Worm (Caenorhabditis elegans) whole organism, late embryonic: ENCODE results near the gene str-217.

Experiments used
- C08G9.2 ChIP-seq: sonication (generic microtip); optimal IDR thresholded peaks from 2 replicates; lab custom pipeline; 2016; ENCODE audit warnings: mild to moderate bottlenecking, missing genetic modification characterization, moderate library complexity, missing compliant biosample characterization
- C38D4.7 ChIP-seq: fragments of 200-800 bp; sonication (Bioruptor generic); optimal IDR thresholded peaks from 2 replicates; lab custom pipeline; 2018; ENCODE audit warnings: mild to moderate bottlenecking, missing genetic modification characterization, moderate library complexity, missing compliant biosample characterization
- ahr-1 ChIP-seq: sonication (generic microtip); optimal IDR thresholded peaks from 2 replicates; lab custom pipeline; 2016; ENCODE audit warnings: missing genetic modification characterization, missing compliant biosample characterization
- ama-1 ChIP-seq: fragments of 150-350 bp; optimal IDR thresholded peaks from 2 replicates; lab custom pipeline; 2014
- ceh-2 ChIP-seq: sonication (generic microtip); optimal IDR thresholded peaks from 2 replicates; lab custom pipeline; 2016; ENCODE audit warnings: missing genotype, missing genetic modification characterization, missing compliant biosample characterization
- ceh-30 ChIP-seq: fragments of 150-350 bp; optimal IDR thresholded peaks from 2 replicates; lab custom pipeline; 2014; ENCODE audit warnings: missing biosample characterization, missing genetic modification characterization
- ceh-45 ChIP-seq: fragments of 200-800 bp; sonication (Bioruptor generic); IDR thresholded peaks from 2 replicates; pipeline ENCODE4 v1.3.6; 2022; ENCODE audit warnings: missing genetic modification reagents, missing genetic modification characterization, missing compliant biosample characterization
- ceh-48 ChIP-seq: sonication (generic microtip); optimal IDR thresholded peaks from 2 replicates; lab custom pipeline; 2016; ENCODE audit warnings: missing genetic modification characterization, inconsistent platforms, missing compliant biosample characterization
- ceh-9 ChIP-seq: sonication (generic microtip); optimal IDR thresholded peaks from 2 replicates; lab custom pipeline; 2016; ENCODE audit warnings: mild to moderate bottlenecking, missing genetic modification characterization, inconsistent platforms, missing compliant biosample characterization
- dve-1 ChIP-seq: sonication (generic microtip); optimal IDR thresholded peaks from 2 replicates; lab custom pipeline; 2017; ENCODE audit warnings: antibody characterized with exemption, mild to moderate bottlenecking, missing genetic modification characterization, missing compliant biosample characterization
- elt-2 ChIP-seq: sonication (generic microtip); optimal IDR thresholded peaks from 2 replicates; lab custom pipeline; 2016; ENCODE audit warnings: missing genetic modification reagents, missing genetic modification characterization, missing compliant biosample characterization
- elt-4 ChIP-seq: sonication (generic microtip); optimal IDR thresholded peaks from 2 replicates; lab custom pipeline; 2016; ENCODE audit warnings: missing genetic modification characterization, missing compliant biosample characterization
- ets-4 ChIP-seq: sonication (generic microtip); optimal IDR thresholded peaks from 2 replicates; lab custom pipeline; 2016; ENCODE audit warnings: missing genetic modification characterization, missing compliant biosample characterization
- fax-1 ChIP-seq: sonication (generic microtip); optimal IDR thresholded peaks from 2 replicates; lab custom pipeline; 2016; ENCODE audit warnings: missing genotype, missing genetic modification characterization, missing compliant biosample characterization
- fkh-10 ChIP-seq: fragments of 150-350 bp; optimal IDR thresholded peaks from 2 replicates; lab custom pipeline; 2014; ENCODE audit warnings: missing biosample characterization, missing genetic modification reagents, missing genetic modification characterization
- fkh-6 ChIP-seq: sonication (generic microtip); optimal IDR thresholded peaks from 2 replicates; lab custom pipeline; 2016; ENCODE audit warnings: missing genetic modification characterization, missing compliant biosample characterization
- gmeb-2 ChIP-seq: sonication (generic microtip); optimal IDR thresholded peaks from 2 replicates; lab custom pipeline; 2016; ENCODE audit warnings: missing genetic modification characterization, inconsistent platforms, missing compliant biosample characterization
- hlh-13 ChIP-seq: fragments of 200-800 bp; sonication (Bioruptor generic); optimal IDR thresholded peaks from 2 replicates; lab custom pipeline; 2018; ENCODE audit warnings: mild to moderate bottlenecking, missing genetic modification characterization, missing compliant biosample characterization
- hlh-30 ChIP-seq: sonication (generic microtip); optimal IDR thresholded peaks from 2 replicates; lab custom pipeline; 2017; ENCODE audit warnings: antibody characterized with exemption, missing genetic modification characterization, missing compliant biosample characterization; ENCODE audit not compliant: insufficient read depth
- hlh-8 ChIP-seq: sonication (generic microtip); optimal IDR thresholded peaks from 2 replicates; lab custom pipeline; 2016; ENCODE audit warnings: missing genotype, missing genetic modification characterization, missing compliant biosample characterization
- lim-6 ChIP-seq: sonication (generic microtip); optimal IDR thresholded peaks from 2 replicates; lab custom pipeline; 2016; ENCODE audit warnings: missing genetic modification characterization, missing compliant biosample characterization
- npax-4 ChIP-seq: sonication (generic microtip); optimal IDR thresholded peaks from 2 replicates; lab custom pipeline; 2016; ENCODE audit warnings: missing genetic modification characterization, missing compliant biosample characterization
- pag-3 ChIP-seq: sonication (generic microtip); optimal IDR thresholded peaks from 2 replicates; lab custom pipeline; 2016; ENCODE audit warnings: missing compliant biosample characterization, missing genetic modification characterization, borderline replicate concordance
- pax-1 ChIP-seq: fragments of 150-350 bp; optimal IDR thresholded peaks from 2 replicates; lab custom pipeline; 2014; ENCODE audit warnings: missing biosample characterization, missing genetic modification characterization
- pha-2 ChIP-seq: sonication (generic microtip); optimal IDR thresholded peaks from 2 replicates; lab custom pipeline; 2017; ENCODE audit warnings: mild to moderate bottlenecking, missing genetic modification characterization, missing compliant biosample characterization
- pqm-1 ChIP-seq: sonication (generic microtip); optimal IDR thresholded peaks from 2 replicates; lab custom pipeline; 2016; ENCODE audit warnings: missing genetic modification characterization, missing compliant biosample characterization
- rnt-1 ChIP-seq: sonication (generic microtip); optimal IDR thresholded peaks from 2 replicates; lab custom pipeline; 2016; ENCODE audit warnings: missing genetic modification characterization, missing compliant biosample characterization
- syd-9 ChIP-seq: sonication (generic microtip); optimal IDR thresholded peaks from 2 replicates; lab custom pipeline; 2016; ENCODE audit warnings: mild to moderate bottlenecking, missing genetic modification characterization, moderate library complexity, missing compliant biosample characterization
- tbx-2 ChIP-seq: sonication (generic microtip); optimal IDR thresholded peaks from 2 replicates; lab custom pipeline; 2016; ENCODE audit warnings: missing genetic modification characterization, missing compliant biosample characterization
- tbx-7 ChIP-seq: sonication (generic microtip); optimal IDR thresholded peaks from 2 replicates; lab custom pipeline; 2016; ENCODE audit warnings: missing genotype, missing genetic modification characterization, missing compliant biosample characterization
- unc-3 ChIP-seq, 2 experiments: fragments of 200-800 bp in 1 of 2; sonication (Bioruptor generic) in 1 of 2; sonication (generic microtip) in 1 of 2; conservative IDR thresholded peaks in 1 of 2; optimal IDR thresholded peaks in 1 of 2; 2 replicates each; pipeline versions ENCODE4 v1.3.6 to Lab custom; 2016 to 2022; ENCODE audit warnings: missing compliant biosample characterization in 2 of 2, missing genetic modification characterization in 2 of 2, missing genetic modification reagents in 1 of 2
- unc-42 ChIP-seq: sonication (generic microtip); optimal IDR thresholded peaks from 2 replicates; lab custom pipeline; 2016; ENCODE audit warnings: missing genotype, missing genetic modification characterization, missing compliant biosample characterization
- unc-86 ChIP-seq: sonication (generic microtip); optimal IDR thresholded peaks from 2 replicates; lab custom pipeline; 2016; ENCODE audit warnings: missing genetic modification characterization, missing compliant biosample characterization
- zip-5 ChIP-seq: sonication (generic microtip); optimal IDR thresholded peaks from 2 replicates; lab custom pipeline; 2016; ENCODE audit warnings: missing genetic modification characterization, missing compliant biosample characterization
- ztf-16 ChIP-seq: sonication (generic microtip); optimal IDR thresholded peaks from 2 replicates; lab custom pipeline; 2017; ENCODE audit warnings: missing genetic modification characterization, missing compliant biosample characterization

Gene str-217

ce11 chrV:17008302-17008701, 8.2 kb upstream of the str-217 start, which contains the start of gene sri-69:
sri-69 (minus strand) TSS chrV:17008402.
- TF ChIP-seq ceh-48 (tag; lab: Kevin White, UChicago) (no peak), pha-2 (tag; lab: Kevin White, UChicago) (no peak), elt-4 (no peak), hlh-13 (GFP tag; lab: Kevin White, UChicago) (no peak), zip-5 (tag; lab: Kevin White, UChicago) (no peak), ama-1 (lab: Kevin White, UChicago) (no peak), hlh-30 (tag; lab: Kevin White, UChicago) (no peak)
- TF ChIP-seq, all 69 proteins: peak for 0

ce11 chrV:17005189-17005588, 5.1 kb upstream of the str-217 start, which contains the start of gene srh-131:
srh-131 (plus strand) TSS chrV:17005489.
- no peak for TF ChIP-seq ceh-30 (tag; lab: Kevin White, UChicago)
- TF ChIP-seq gmeb-2 (tag; lab: Kevin White, UChicago), result no peak
- no peak for TF ChIP-seq rnt-1 (tag; lab: Kevin White, UChicago)

- TF ChIP-seq fkh-6 (no peak), ama-1 (lab: Kevin White, UChicago) (no peak), fax-1 (tag; lab: Kevin White, UChicago) (no peak), ets-4 (tag; lab: Kevin White, UChicago) (no peak), hlh-8 (no peak), unc-3 (GFP tag; conservative IDR thresholded peaks at IDR 0.05; lab: Robert Waterston, UW) (no peak), unc-3 (tag; optimal IDR thresholded peaks at IDR 0.05; lab: Kevin White, UChicago) (no peak), elt-2 (tag; lab: Kevin White, UChicago) (no peak), ztf-16 (no peak), pha-2 (tag; lab: Kevin White, UChicago) (no peak), ceh-2 (tag; lab: Kevin White, UChicago) (no peak), unc-86 (tag; lab: Kevin White, UChicago) (no peak), unc-42 (tag; lab: Kevin White, UChicago) (no peak), ceh-9 (tag; lab: Kevin White, UChicago) (no peak), fkh-10 (no peak), syd-9 (tag; lab: Kevin White, UChicago) (no peak), ceh-48 (tag; lab: Kevin White, UChicago) (no peak), pax-1 (tag; lab: Kevin White, UChicago) (no peak), ahr-1 (tag; lab: Kevin White, UChicago) (no peak), tbx-7 (tag; lab: Kevin White, UChicago) (no peak), ceh-45 (GFP tag; lab: Robert Waterston, UW) (no peak)
Measured at ce11 chrV:17001167-17001566, 1.1 kb upstream of the str-217 start, which contains the start of gene sri-9. sri-9 (plus strand) TSS chrV:17001467.

ce11 chrV:17000635-17001034, 531 bp upstream of the str-217 start:
- TF ChIP-seq C38D4.7 (GFP tag; lab: Kevin White, UChicago), result no peak
- TF ChIP-seq, all 69 proteins: peak for 0

ce11 chrV:16992383-16992782, 7.7 kb downstream of the str-217 start:
- TF ChIP-seq gmeb-2 (tag; lab: Kevin White, UChicago) (no peak), pag-3 (no peak), pqm-1 (no peak), ceh-30 (tag; lab: Kevin White, UChicago) (no peak), lim-6 (tag; lab: Kevin White, UChicago) (no peak), dve-1 (tag; lab: Kevin White, UChicago) (no peak), tbx-2 (tag; lab: Kevin White, UChicago) (no peak), zip-5 (tag; lab: Kevin White, UChicago) (no peak), npax-4 (tag; lab: Kevin White, UChicago) (no peak), unc-42 (tag; lab: Kevin White, UChicago) (no peak), C38D4.7 (GFP tag; lab: Kevin White, UChicago) (no peak), hlh-8 (no peak), pax-1 (tag; lab: Kevin White, UChicago) (no peak), C08G9.2 (tag; lab: Kevin White, UChicago) (no peak), fax-1 (tag; lab: Kevin White, UChicago) (no peak), ahr-1 (tag; lab: Kevin White, UChicago) (no peak)
